Fruit fly (Drosophila melanogaster) whole organism, prepupa: Measurements from ENCODE around the gene CG10866.

Source experiments
- Blimp-1 ChIP-seq: fragments of 200-800 bp; sonication (Bioruptor generic); optimal IDR thresholded peaks from 3 replicates; lab custom pipeline; 2017; ENCODE audit warnings: missing biosample characterization, missing genetic modification characterization, mild to moderate bottlenecking, moderate library complexity, missing genetic modification reagents
- CG16779 ChIP-seq: fragments of 200-800 bp; sonication (Bioruptor generic); optimal IDR thresholded peaks from 3 replicates; lab custom pipeline; 2017; ENCODE audit warnings: missing biosample characterization, mild to moderate bottlenecking, missing genetic modification characterization
- CG3032 ChIP-seq: fragments of 200-800 bp; optimal IDR thresholded peaks from 2 replicates; lab custom pipeline; 2019; ENCODE audit warnings: missing biosample characterization, mild to moderate bottlenecking, missing genetic modification characterization, moderate library complexity
- CG6276 ChIP-seq: fragments of 200-800 bp; sonication (Bioruptor generic); optimal IDR thresholded peaks from 2 replicates; lab custom pipeline; 2017; ENCODE audit warnings: missing biosample characterization, mild to moderate bottlenecking, missing genetic modification characterization
- CG6854 ChIP-seq: fragments of 200-800 bp; sonication (Bioruptor generic); optimal IDR thresholded peaks from 2 replicates; lab custom pipeline; 2017; ENCODE audit warnings: missing biosample characterization, mild to moderate bottlenecking, missing genetic modification characterization
- CG8319 ChIP-seq: fragments of 200-800 bp; sonication (Bioruptor generic); optimal IDR thresholded peaks from 3 replicates; lab custom pipeline; 2016; ENCODE audit warnings: missing biosample characterization, missing genetic modification characterization
- CG8632 ChIP-seq: fragments of 200-800 bp; sonication (Bioruptor generic); optimal IDR thresholded peaks from 3 replicates; lab custom pipeline; 2016; ENCODE audit warnings: missing biosample characterization, missing genetic modification characterization
- Hr39 ChIP-seq: fragments of 200-800 bp; sonication (Bioruptor generic); optimal IDR thresholded peaks from 2 replicates; lab custom pipeline; 2016; ENCODE audit warnings: missing biosample characterization, missing genetic modification characterization
- Lpt ChIP-seq: fragments of 200-800 bp; sonication (Bioruptor generic); optimal IDR thresholded peaks from 3 replicates; lab custom pipeline; 2016; ENCODE audit warnings: missing biosample characterization, missing genetic modification characterization
- Sox15 ChIP-seq: fragments of 200-800 bp; sonication (Bioruptor generic); optimal IDR thresholded peaks from 3 replicates; lab custom pipeline; 2016; ENCODE audit warnings: missing biosample characterization, missing genetic modification characterization
- eg ChIP-seq: fragments of 200-800 bp; sonication (Bioruptor generic); IDR thresholded peaks from 3 replicates; pipeline ENCODE4 v1.3.6; 2022; ENCODE audit warnings: missing biosample characterization, missing genetic modification characterization
- vri ChIP-seq: fragments of 200-800 bp; sonication (Bioruptor generic); optimal IDR thresholded peaks from 3 replicates; lab custom pipeline; 2016; ENCODE audit warnings: missing biosample characterization, mild to moderate bottlenecking, missing genetic modification characterization

- TF ChIP-seq Blimp-1 (GFP tag; lab: Kevin White, UChicago) (no peak), CG8632 (GFP tag; lab: Kevin White, UChicago) (no peak), Sox15 (GFP tag; lab: Kevin White, UChicago) (no peak), Lpt (GFP tag; lab: Kevin White, UChicago) (no peak), vri (GFP tag; lab: Kevin White, UChicago) (no peak), Hr39 (GFP tag; lab: Kevin White, UChicago) (no peak), CG3032 (tag; lab: Kevin White, UChicago) (no peak), CG6276 (no peak), CG6854 (no peak), CG8319 (GFP tag; lab: Kevin White, UChicago) (no peak), CG16779 (tag; lab: Kevin White, UChicago) (no peak), eg (GFP tag; lab: Robert Waterston, UW) (no peak)
Measured at dm6 chr3L:3960877-3961417, 23.2 kb upstream of the CG10866 start.
